Worm (Caenorhabditis elegans) whole organism, L3 larva: Measurements from ENCODE around the gene F41C3.11.

Source experiments
- aly-2 ChIP-seq: fragments of 150-350 bp; optimal IDR thresholded peaks from 2 replicates; lab custom pipeline; 2014; ENCODE audit warnings: missing biosample characterization, missing genetic modification characterization
- ama-1 ChIP-seq: fragments of 150-350 bp; optimal IDR thresholded peaks from 2 replicates; lab custom pipeline; 2018
- ceh-16 ChIP-seq: sonication (generic microtip); optimal IDR thresholded peaks from 2 replicates; lab custom pipeline; 2017; ENCODE audit warnings: missing biosample characterization, missing genetic modification characterization
- daf-12 ChIP-seq: fragments of 150-350 bp; optimal IDR thresholded peaks from 2 replicates; lab custom pipeline; 2014; ENCODE audit warnings: missing biosample characterization, missing genetic modification reagents, missing genetic modification characterization
- egl-5 ChIP-seq: fragments of 150-350 bp; optimal IDR thresholded peaks from 2 replicates; lab custom pipeline; 2017; ENCODE audit warnings: missing biosample characterization, missing genetic modification reagents, missing genetic modification characterization, inconsistent platforms
- elt-1 ChIP-seq: fragments of 150-350 bp; optimal IDR thresholded peaks from 2 replicates; lab custom pipeline; 2014; ENCODE audit warnings: missing biosample characterization, missing genetic modification characterization
- elt-2 ChIP-seq: sonication (generic microtip); optimal IDR thresholded peaks from 2 replicates; lab custom pipeline; 2016; ENCODE audit warnings: missing genetic modification reagents, mild to moderate bottlenecking, missing genetic modification characterization, missing compliant biosample characterization
- elt-3 ChIP-seq, 3 experiments: fragments of 150-350 bp in 1 of 3; sonication (generic microtip) in 2 of 3; optimal IDR thresholded peaks; 2 replicates in 2 of 3; 4 replicates in 1 of 3; lab custom pipeline; 2014 to 2017; ENCODE audit warnings: missing biosample characterization in 3 of 3, missing genetic modification characterization in 3 of 3
- fkh-10 ChIP-seq: sonication (generic microtip); optimal IDR thresholded peaks from 2 replicates; lab custom pipeline; 2017; ENCODE audit warnings: missing biosample characterization, missing genetic modification reagents, missing genetic modification characterization
- fkh-2 ChIP-seq: fragments of 150-350 bp; optimal IDR thresholded peaks from 2 replicates; lab custom pipeline; 2014; ENCODE audit warnings: missing biosample characterization, missing genetic modification reagents, missing genetic modification characterization
- hmg-11 ChIP-seq: sonication (generic microtip); optimal IDR thresholded peaks from 2 replicates; lab custom pipeline; 2016; ENCODE audit warnings: missing genetic modification characterization, missing compliant biosample characterization
- nhr-11 ChIP-seq: fragments of 150-350 bp; optimal IDR thresholded peaks from 2 replicates; lab custom pipeline; 2014; ENCODE audit warnings: missing biosample characterization, missing genetic modification characterization
- nhr-25 ChIP-seq: sonication (generic microtip); optimal IDR thresholded peaks from 2 replicates; lab custom pipeline; 2017; ENCODE audit warnings: missing biosample characterization, missing genetic modification characterization
- nhr-67 ChIP-seq: fragments of 150-350 bp; optimal IDR thresholded peaks from 2 replicates; lab custom pipeline; 2014; ENCODE audit warnings: missing biosample characterization, missing genetic modification characterization
- nhr-77 ChIP-seq: fragments of 150-350 bp; optimal IDR thresholded peaks from 2 replicates; lab custom pipeline; 2014; ENCODE audit warnings: missing biosample characterization, missing genetic modification characterization
- sea-2 ChIP-seq: fragments of 150-350 bp; sonication (generic microtip); optimal IDR thresholded peaks from 4 replicates; lab custom pipeline; 2014; ENCODE audit warnings: missing biosample characterization, missing genetic modification reagents, missing genetic modification characterization
- unc-62 ChIP-seq: fragments of 150-350 bp; sonication (generic microtip); optimal IDR thresholded peaks from 4 replicates; lab custom pipeline; 2014; ENCODE audit warnings: missing biosample characterization, missing genetic modification reagents, missing genetic modification characterization
- zag-1 ChIP-seq: fragments of 150-350 bp; optimal IDR thresholded peaks from 2 replicates; lab custom pipeline; 2014; ENCODE audit warnings: missing biosample characterization, missing genetic modification characterization
- ztf-11 ChIP-seq: fragments of 150-350 bp; optimal IDR thresholded peaks from 2 replicates; lab custom pipeline; 2014; ENCODE audit warnings: missing biosample characterization, missing genetic modification characterization

The F41C3.11 gene

DNA sequence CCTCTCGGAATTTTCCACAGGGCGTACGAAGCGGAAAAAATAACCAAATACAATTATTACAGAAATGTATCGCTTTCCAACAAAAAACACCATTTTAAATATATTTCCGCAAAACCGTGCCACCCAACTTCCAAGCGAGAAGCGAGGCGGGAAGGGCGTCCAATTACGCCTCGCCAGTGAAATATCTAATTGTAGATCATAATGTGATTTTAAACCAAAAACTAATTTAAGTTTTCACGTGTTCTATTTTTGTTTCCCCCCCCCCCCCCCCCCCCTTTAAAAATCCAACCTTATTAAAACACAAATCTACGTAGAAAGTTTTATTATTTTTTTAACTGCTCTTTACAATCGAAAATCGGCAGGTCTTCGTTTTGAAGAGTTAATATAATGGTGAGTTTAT, 44.3 kb downstream of the F41C3.11 start, which contains the start of gene F10G7.12:
F10G7.12 (plus strand) TSS at position 301 of the 400 bp plus-strand sequence.
- no peak for TF ChIP-seq elt-1 (tag; lab: Kevin White, UChicago)
- TF ChIP-seq, all 47 proteins: peak for 0

DNA sequence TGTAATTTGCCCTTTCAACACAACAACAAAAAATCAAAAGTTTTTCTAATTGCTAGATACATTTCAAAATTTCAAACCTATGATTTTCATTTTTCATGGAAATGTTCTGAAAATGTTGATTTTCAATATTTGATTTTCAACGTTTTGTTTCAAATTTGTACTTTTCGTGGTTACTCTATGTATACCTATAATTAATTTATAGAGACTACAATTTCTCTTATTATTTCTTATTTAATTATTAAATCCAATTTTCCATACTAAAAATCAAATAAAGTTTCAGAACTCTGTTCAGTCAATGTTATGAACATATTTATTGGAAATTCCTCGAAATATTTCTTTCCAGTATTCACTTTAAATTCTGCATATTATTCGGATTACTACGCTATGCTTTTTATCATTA, 46.8 kb downstream of the F41C3.11 start, which contains the start of gene sre-39:
sre-39 (plus strand) TSS at position 301 of the 400 bp plus-strand sequence.
- TF ChIP-seq egl-5 (tag; lab: Kevin White, UChicago) (no peak), nhr-11 (no peak)

DNA sequence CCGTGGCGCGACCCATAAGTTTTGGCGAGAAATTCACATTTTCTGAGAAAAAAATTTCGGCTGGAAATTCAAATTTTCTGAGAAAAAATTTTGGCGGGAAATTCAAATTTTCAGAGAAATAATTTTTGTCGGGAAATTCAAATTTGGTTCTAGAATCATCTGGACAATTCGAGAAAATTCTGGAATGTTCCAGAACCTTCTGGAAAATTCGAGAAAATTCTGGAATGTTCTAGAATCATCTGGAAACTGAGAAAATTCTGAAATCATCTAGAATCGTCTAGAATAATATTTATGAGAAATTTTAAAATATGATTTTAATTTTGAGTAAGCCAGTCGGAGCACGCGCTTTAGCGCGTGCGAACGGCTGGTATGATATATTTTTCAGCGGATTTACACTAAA, 48.9 kb downstream of the F41C3.11 start:
- no peak for TF ChIP-seq fkh-2 (tag; lab: Kevin White, UChicago)
- no peak for TF ChIP-seq zag-1 (tag; lab: Kevin White, UChicago)
- no peak for TF ChIP-seq elt-3 (tag; optimal IDR thresholded peaks at IDR 0.05; lab: Kevin White, UChicago)
- no peak for TF ChIP-seq ama-1
- no peak for TF ChIP-seq ceh-16 (tag; lab: Kevin White, UChicago)
- TF ChIP-seq elt-2 (tag; lab: Kevin White, UChicago): no peak
- TF ChIP-seq unc-62 (GFP tag; lab: Kevin White, UChicago): no peak
- TF ChIP-seq nhr-25 (tag; lab: Kevin White, UChicago): no peak

DNA sequence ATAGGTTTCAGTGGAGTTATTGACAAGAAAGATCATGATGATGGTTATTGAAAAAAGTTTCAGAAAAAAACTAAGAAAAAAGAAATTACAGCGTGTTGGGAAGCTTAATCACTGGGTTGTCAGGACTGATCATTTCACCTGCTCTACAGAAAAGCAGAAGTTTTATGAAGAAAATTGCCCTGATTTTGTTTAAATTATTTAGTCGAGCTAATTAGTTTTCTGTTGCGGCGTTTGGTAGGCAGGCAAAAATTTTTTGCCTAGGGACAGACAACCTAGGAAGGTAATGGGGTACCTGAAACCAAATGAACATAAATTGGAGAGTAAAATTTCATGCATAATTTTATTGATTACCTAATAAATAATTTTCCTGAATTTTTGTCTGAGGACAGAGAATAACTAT, 50.1 kb downstream of the F41C3.11 start, which contains the start of gene sre-40:
sre-40 (minus strand) TSS at position 101 of the 400 bp plus-strand sequence.
- TF ChIP-seq nhr-67 (tag; lab: Kevin White, UChicago) (no peak), hmg-11 (tag; lab: Kevin White, UChicago) (no peak), aly-2 (tag; lab: Kevin White, UChicago) (no peak)
- TF ChIP-seq, all 47 proteins: peak for 0

DNA sequence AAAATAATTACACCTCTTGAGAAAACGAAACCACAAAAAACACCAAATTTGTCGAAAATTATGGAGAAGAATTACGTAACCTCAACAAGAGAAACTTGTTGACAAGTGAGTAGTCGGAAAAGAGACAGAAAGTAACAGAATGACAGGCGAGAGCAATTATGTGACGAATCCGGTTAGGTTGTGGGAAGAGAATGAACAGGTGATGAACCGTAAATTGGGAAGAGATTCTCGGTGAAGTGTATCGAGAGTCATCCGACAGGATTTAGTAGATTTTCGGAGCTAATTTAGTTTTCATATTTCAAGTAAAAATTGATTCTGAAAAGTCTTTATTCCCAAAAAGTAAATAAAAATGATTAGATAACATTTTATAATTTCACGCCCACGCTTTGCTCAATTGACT, 52.4 kb downstream of the F41C3.11 start, which contains the start of gene T05A7.7:
T05A7.7 (minus strand) TSS at position 101 of the 400 bp plus-strand sequence.
- TF ChIP-seq ztf-11 (tag; lab: Kevin White, UChicago) (no peak), fkh-10 (GFP tag; lab: Kevin White, UChicago) (no peak), daf-12 (tag; lab: Kevin White, UChicago) (no peak), nhr-25 (tag; lab: Kevin White, UChicago) (no peak), nhr-77 (tag; lab: Kevin White, UChicago) (no peak), fkh-2 (tag; lab: Kevin White, UChicago) (no peak), sea-2 (GFP tag; lab: Kevin White, UChicago) (no peak)
